Fruit fly (Drosophila melanogaster) whole organism: ENCODE results near the gene Cmpk.

Experiments used
- CG8478 ChIP-seq: fragments of >200 bp; optimal IDR thresholded peaks from 2 replicates; lab custom pipeline; 2018; ENCODE audit warnings: inconsistent platforms
- Dll ChIP-seq: fragments of >200 bp; optimal IDR thresholded peaks from 2 replicates; lab custom pipeline; 2017
- EcR ChIP-seq, 2 experiments: fragments of >200 bp; optimal IDR thresholded peaks; 2 replicates each; lab custom pipeline; 2017; ENCODE audit warnings: missing biosample characterization in 2 of 2, missing genetic modification characterization in 2 of 2, missing genetic modification reagents in 2 of 2
- pan ChIP-seq: fragments of >200 bp; optimal IDR thresholded peaks from 2 replicates; lab custom pipeline; 2017
- psq ChIP-seq: fragments of >200 bp; optimal IDR thresholded peaks from 2 replicates; lab custom pipeline; 2017
- usp ChIP-seq: fragments of >200 bp; optimal IDR thresholded peaks from 2 replicates; lab custom pipeline; 2017; ENCODE audit warnings: missing biosample characterization, missing genetic modification characterization, mixed read lengths

The Cmpk gene

DNA sequence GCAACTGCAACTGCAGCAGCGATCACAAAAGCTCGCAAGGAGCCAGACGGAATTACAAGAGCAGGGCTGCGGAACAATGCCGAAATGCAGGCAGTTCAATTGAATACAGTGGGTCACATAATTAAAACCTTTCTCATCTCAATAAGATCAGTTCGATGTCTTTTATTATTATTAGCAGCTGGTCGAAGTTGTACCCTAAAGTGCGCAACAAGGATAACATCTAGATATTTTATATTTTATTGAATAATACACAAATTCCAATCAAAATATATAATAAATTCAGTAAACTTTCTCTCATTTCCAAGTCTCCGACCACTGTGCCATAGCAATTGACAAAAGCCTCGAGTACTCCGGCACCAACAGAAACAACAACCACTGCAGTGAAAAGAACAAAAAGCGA is 12.9 kb upstream of the Cmpk start:
- TF ChIP-seq pan (lab: Kevin White, UChicago) (no peak), psq (lab: Kevin White, UChicago) (no peak), CG8478 (lab: Kevin White, UChicago) (no peak), EcR (GFP tag; optimal IDR thresholded peaks at IDR 0.05; lab: Kevin White, UChicago) (no peak), Dll (lab: Kevin White, UChicago) (no peak), usp (GFP tag; lab: Kevin White, UChicago) (no peak)

DNA sequence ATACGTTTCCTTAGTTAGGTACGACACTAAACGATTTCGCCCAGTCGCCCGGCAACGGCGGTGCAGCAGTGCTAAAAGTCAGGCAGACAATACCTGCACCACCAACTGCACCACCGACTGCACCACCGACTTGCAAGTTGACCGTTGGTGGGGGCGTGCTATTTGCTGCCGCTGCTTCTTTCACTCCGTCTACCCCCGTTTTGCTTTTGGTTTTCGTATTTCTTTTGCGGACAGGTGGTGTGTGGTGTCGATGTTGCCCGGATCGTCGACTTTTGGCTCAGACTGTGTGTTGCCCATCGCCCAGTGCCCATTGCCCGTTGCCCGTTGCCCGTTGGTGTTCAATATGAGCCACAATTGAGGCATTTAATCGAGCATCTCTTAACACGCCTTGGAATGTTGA is 9.5 kb upstream of the Cmpk start:
- no peak for TF ChIP-seq psq (lab: Kevin White, UChicago)
- no peak for TF ChIP-seq usp (GFP tag; lab: Kevin White, UChicago)
- no peak for TF ChIP-seq Dll (lab: Kevin White, UChicago)
- no peak for TF ChIP-seq CG8478 (lab: Kevin White, UChicago)
- TF ChIP-seq pan (lab: Kevin White, UChicago): no peak
- no peak for TF ChIP-seq EcR (GFP tag; optimal IDR thresholded peaks at IDR 0.05; lab: Kevin White, UChicago)

- TF ChIP-seq usp (GFP tag; lab: Kevin White, UChicago) (no peak), pan (lab: Kevin White, UChicago) (no peak), Dll (lab: Kevin White, UChicago) (no peak), CG8478 (lab: Kevin White, UChicago) (no peak), psq (lab: Kevin White, UChicago) (no peak), EcR (GFP tag; optimal IDR thresholded peaks at IDR 0.05; lab: Kevin White, UChicago) (no peak)
Observed at dm6 chr3R:26062911-26063310, 7.7 kb upstream of the Cmpk start, which contains the start of gene CG14551. Gene CG14551 (minus strand): TSS chr3R:26063011.

- TF ChIP-seq pan (lab: Kevin White, UChicago) (no peak), CG8478 (lab: Kevin White, UChicago) (no peak), usp (GFP tag; lab: Kevin White, UChicago) (no peak), psq (lab: Kevin White, UChicago) (no peak)
Observed at dm6 chr3R:26059195-26059594, 4.0 kb upstream of the Cmpk start, which contains the start of the genes RpL34a and Trmt61. Gene RpL34a (minus strand): TSS chr3R:26059267. Gene Trmt61 (plus strand): TSS chr3R:26059496.

dm6 chr3R:26058066-26058465 is 2.8 kb upstream of the Cmpk start, which contains the start of the genes PIG-P and Tcs6:
Gene PIG-P (minus strand): TSS chr3R:26058223.
Gene Tcs6 (minus strand): TSS chr3R:26058223.
- TF ChIP-seq psq (lab: Kevin White, UChicago) (no peak), pan (lab: Kevin White, UChicago) (no peak), Dll (lab: Kevin White, UChicago) (no peak), CG8478 (lab: Kevin White, UChicago) (no peak), EcR (GFP tag; optimal IDR thresholded peaks at IDR 0.05; lab: Kevin White, UChicago) (no peak), usp (GFP tag; lab: Kevin White, UChicago) (no peak)

DNA sequence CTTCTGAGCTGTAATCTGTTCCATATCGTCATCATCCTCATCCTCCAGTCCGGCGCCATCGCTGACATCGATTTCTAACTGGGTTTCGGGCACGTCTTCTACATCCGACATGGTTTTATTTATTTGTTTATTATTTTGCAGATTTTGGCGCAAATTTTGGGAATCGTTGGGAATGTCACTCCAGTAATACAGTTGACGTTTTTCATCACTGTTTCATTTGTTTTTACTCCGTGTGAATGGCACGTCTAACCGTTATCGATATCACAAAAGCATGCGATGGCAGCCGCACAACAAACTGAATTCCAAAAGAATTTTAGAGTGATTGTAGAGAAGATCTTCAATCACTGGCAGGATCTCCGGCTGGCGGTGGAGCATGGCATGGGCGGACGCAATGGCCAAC is 1.1 kb upstream of the Cmpk start, which contains the start of the genes Sld5 and CG14543:
TSS of gene Sld5 (minus strand) at position 167 of the 400 bp plus-strand sequence.
TSS of gene CG14543 (plus strand) at position 250 of the 400 bp plus-strand sequence.
- no peak for TF ChIP-seq EcR (GFP tag; optimal IDR thresholded peaks at IDR 0.05; lab: Kevin White, UChicago)
- no peak for TF ChIP-seq CG8478 (lab: Kevin White, UChicago)
- no peak for TF ChIP-seq psq (lab: Kevin White, UChicago)
- no peak for TF ChIP-seq Dll (lab: Kevin White, UChicago)

- TF ChIP-seq Dll (lab: Kevin White, UChicago) (no peak), psq (lab: Kevin White, UChicago) (no peak), pan (lab: Kevin White, UChicago) (no peak), CG8478 (lab: Kevin White, UChicago) (no peak), EcR (GFP tag; optimal IDR thresholded peaks at IDR 0.05; lab: Kevin White, UChicago) (no peak), usp (GFP tag; lab: Kevin White, UChicago) (no peak)
Observed at dm6 chr3R:26052150-26052908, 2.9 kb downstream of the Cmpk start, which contains the start of the genes Exo84 and Vps2. Gene Exo84 (minus strand): TSS chr3R:26052257. Gene Vps2 (plus strand): TSS chr3R:26052821.

DNA sequence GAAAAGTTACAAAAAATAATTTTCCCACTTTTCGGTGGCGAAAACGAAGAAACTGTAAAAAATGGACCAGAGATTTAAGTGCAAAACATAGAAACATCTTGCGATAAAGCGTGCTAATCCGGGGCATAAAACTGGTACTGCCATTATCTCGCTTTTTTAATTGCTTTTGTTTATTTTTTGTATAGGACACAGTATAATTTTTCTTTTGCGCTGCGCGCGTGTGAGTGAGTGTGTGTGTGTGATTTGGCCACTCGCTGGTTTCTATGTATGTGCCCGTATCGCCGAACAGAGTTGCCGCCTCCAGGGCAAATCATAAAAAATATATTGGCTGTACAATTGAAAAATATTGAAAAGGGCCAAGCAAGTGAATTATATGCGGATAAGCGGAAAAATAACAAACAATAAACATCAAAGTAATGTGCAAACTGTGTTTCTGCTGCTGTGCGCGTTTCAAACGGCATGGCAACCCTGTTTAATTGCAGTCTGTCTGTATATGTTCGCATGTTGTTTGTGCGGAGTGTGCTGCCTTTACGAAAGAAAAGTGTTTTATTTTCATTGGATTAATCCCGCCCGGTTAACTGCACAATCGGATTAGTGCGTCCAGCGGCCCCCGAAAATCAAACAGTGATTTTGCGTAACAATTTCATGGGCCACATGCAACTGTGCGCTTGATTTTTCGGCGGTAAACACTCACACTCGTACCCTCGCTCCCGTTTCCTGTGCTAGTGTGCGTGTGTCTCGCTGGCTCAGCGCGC is 12.9 kb downstream of the Cmpk start:
- TF ChIP-seq Dll (lab: Kevin White, UChicago) (no peak), CG8478 (lab: Kevin White, UChicago) (peak; percentile 69)

DNA sequence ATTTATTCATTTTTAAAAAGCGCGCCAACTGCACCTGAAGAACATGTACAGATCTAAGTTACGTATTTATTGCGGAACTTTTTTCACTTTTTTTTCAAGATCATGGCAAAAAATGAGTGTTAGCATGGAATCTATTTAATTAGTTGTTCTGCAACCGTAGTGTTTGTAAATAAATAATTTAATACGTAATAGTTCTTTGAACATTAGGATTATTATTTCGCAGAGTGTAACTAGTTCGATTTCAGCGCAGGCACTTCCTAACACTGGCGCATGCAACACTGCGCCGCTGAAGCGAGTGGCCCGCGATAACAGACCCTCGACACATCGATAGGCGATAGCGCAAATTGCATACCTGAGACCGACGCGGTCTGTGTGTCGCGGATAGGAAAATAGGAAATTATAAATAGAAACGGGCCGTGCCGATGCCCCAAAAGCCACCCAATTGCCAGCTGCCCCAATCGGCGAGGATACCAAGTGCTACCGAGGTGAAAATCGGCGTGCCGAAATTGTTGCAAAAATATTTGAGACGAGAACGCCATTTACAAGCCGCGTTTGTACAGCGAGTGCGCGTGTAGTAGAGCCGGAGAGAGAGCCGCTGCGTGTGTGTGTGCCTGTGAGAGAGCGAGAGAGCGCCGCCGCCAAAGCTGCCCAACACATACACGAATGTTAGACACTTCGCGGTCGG is 13.7 kb downstream of the Cmpk start, which contains the start of gene gro:
TSS of gene gro (plus strand) at position 320 of the 685 bp plus-strand sequence.
- no peak for TF ChIP-seq pan (lab: Kevin White, UChicago)
- TF ChIP-seq Dll (lab: Kevin White, UChicago): peak; percentile 78

DNA sequence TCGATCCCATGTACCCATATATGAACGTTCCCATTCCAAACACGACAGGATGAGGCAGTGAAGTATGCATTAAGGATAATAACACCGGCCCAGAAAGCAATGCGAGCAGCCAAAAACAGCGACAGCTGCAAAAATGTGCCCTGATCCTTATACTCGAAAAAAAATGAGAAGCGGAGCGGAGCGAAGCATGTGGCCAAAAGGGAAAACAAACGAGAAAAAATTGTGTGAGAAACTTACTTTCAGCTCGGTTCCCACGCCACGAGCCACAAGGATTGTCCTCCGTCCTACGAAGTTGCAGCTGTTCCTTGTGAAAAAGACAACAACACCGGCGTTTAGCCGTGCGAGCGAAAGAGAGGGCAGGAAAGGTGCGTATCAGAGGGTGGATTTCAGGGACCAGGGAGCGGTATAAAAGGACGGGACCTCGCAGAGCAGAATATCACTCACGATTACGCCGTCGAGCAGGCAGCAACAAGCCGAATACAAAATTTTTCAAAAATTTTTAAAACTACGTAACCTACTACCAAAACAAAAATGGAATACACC is 15.4 kb downstream of the Cmpk start:
- TF ChIP-seq EcR (GFP tag; optimal IDR thresholded peaks at IDR 0.05; lab: Kevin White, UChicago) (no peak), Dll (lab: Kevin White, UChicago) (no peak), psq (lab: Kevin White, UChicago) (no peak), pan (lab: Kevin White, UChicago) (no peak), CG8478 (lab: Kevin White, UChicago) (no peak), usp (GFP tag; lab: Kevin White, UChicago) (no peak)
